Worm (Caenorhabditis elegans) whole organism, mixed stage, embryonic: Measurements from ENCODE around the gene T04A8.13.

Experiments used
- ceh-83 ChIP-seq: fragments of 200-800 bp; sonication (Bioruptor generic); optimal IDR thresholded peaks from 2 replicates; lab custom pipeline; 2018; ENCODE audit warnings: mild to moderate bottlenecking, missing genetic modification characterization, missing compliant biosample characterization
- lin-13 ChIP-seq: fragments of 150-350 bp; optimal IDR thresholded peaks from 2 replicates; lab custom pipeline; 2014; ENCODE audit warnings: missing biosample characterization, missing genetic modification characterization
- nhr-12 ChIP-seq: fragments of 150-350 bp; optimal IDR thresholded peaks from 2 replicates; lab custom pipeline; 2014; ENCODE audit warnings: missing biosample characterization, missing genetic modification characterization
- nhr-28 ChIP-seq: fragments of 150-350 bp; optimal IDR thresholded peaks from 2 replicates; lab custom pipeline; 2014; ENCODE audit warnings: missing biosample characterization, missing genetic modification characterization
- pha-4 ChIP-seq: fragments of 150-350 bp; optimal IDR thresholded peaks from 2 replicates; lab custom pipeline; 2018; ENCODE audit warnings: missing biosample characterization, missing genetic modification reagents, missing genetic modification characterization
- unc-62 ChIP-seq: fragments of 150-350 bp; optimal IDR thresholded peaks from 2 replicates; lab custom pipeline; 2014; ENCODE audit warnings: missing biosample characterization, missing genetic modification reagents, missing genetic modification characterization

ce11 chrIII:4696903-4697302, 9.9 kb upstream of the T04A8.13 start:
- TF ChIP-seq ceh-83 (no peak), pha-4 (tag; lab: Kevin White, UChicago) (no peak), nhr-12 (tag; lab: Kevin White, UChicago) (no peak), lin-13 (no peak), nhr-28 (no peak), unc-62 (no peak)
